Fruit fly (Drosophila melanogaster): Measurements from ENCODE around the gene CG45207.

DNA sequence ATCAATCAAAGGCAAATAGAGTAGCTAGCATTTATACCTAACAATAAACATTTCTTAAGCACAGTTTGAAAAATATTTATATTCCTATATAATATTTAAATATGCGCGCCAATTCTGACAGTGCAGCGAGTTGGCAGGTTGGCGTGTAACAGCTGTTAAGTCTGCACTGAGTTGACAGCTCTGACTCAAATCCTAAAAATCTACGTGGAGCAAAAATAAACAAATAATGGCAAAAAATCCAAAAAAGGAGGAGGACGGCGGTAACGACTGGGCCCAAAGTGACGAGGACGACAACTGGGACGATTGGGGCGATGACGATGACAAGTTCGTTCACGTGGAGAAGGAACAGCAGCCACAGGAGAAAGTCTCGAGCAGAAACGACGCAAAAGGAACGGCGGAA lies 11.4 kb upstream of the CG45207 start, which contains the start of gene CG9590:
- TF ChIP-seq EcR (GFP tag; optimal IDR thresholded peaks at IDR 0.05) (no peak), CG9948 (tag; optimal IDR thresholded peaks at IDR 0.05) (no peak), D1 (tag; optimal IDR thresholded peaks at IDR 0.05) (no peak), Pif1A (GFP tag; optimal IDR thresholded peaks at IDR 0.05) (no peak), CG10348 (GFP tag; IDR thresholded peaks at IDR 0.05) (no peak), CG13204 (GFP tag; optimal IDR thresholded peaks at IDR 0.05) (no peak), gl (tag; optimal IDR thresholded peaks at IDR 0.05) (no peak), CG34367 (tag; optimal IDR thresholded peaks at IDR 0.05) (no peak), Ets98B (GFP tag; IDR thresholded peaks at IDR 0.05) (no peak), CG32121 (GFP tag; IDR thresholded peaks at IDR 0.05) (no peak), Snoo (tag; optimal IDR thresholded peaks at IDR 0.05) (no peak), rn (GFP tag; IDR thresholded peaks at IDR 0.05) (no peak), CG8301 (tag; optimal IDR thresholded peaks at IDR 0.05) (no peak), CG12605 (GFP tag; IDR thresholded peaks at IDR 0.05) (no peak)

Data from whole organism, pupa.